Fruit fly (Drosophila melanogaster): ENCODE results near the gene CG14543.
A peak's percentile ranks its signal among the peaks of the same experiment; 100 is the strongest.

CG14543 gene

DNA sequence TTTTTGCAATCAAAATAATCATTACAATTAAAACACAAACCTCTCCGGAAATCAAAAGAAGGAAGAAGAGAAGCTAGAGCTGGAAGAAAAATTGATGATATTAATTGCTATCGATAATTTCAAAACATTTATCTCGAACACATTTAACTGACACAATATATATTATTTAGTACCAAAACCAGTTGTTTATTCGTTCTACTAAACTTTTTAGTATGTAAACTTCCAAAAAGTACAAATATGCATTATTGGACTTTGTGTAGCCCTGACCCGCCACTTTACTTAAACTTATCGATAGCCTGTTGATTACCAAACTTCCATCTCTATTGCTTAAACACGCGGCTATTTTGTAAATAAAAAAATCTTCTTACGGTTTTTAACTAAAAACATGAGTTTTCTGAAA is 2.8 kb downstream of the CG14543 start, which contains the start of the genes RpL34a and Trmt61 (continued):
- TF ChIP-seq CG16863 (GFP tag; optimal IDR thresholded peaks at IDR 0.05) (peak; percentile 59), Xbp1 (GFP tag; optimal IDR thresholded peaks at IDR 0.05) (peak; percentile 80), CG12104 (GFP tag; optimal IDR thresholded peaks at IDR 0.05) (peak; percentile 93), CG4617 (GFP tag; optimal IDR thresholded peaks at IDR 0.05; ENCODE audit: borderline replicate concordance) (peak; percentile 68), CG17802 (tag; optimal IDR thresholded peaks at IDR 0.05) (peak; percentile 60), Oaz (GFP tag; IDR thresholded peaks at IDR 0.05) (peak; percentile 70; the same call in 1 of the 2 replicates), CG10654 (GFP tag; optimal IDR thresholded peaks at IDR 0.05) (peak; percentile 72), CG2712 (tag; optimal IDR thresholded peaks at IDR 0.05) (peak; percentile 90), CG9797 (GFP tag; optimal IDR thresholded peaks at IDR 0.05) (peak; percentile 59), CG17186 (GFP tag; optimal IDR thresholded peaks at IDR 0.05) (peak; percentile 82), Lhr (GFP tag; optimal IDR thresholded peaks at IDR 0.05) (peak; percentile 88), CG2120 (GFP tag; optimal IDR thresholded peaks at IDR 0.05) (peak; percentile 76), E2f2 (GFP tag; IDR thresholded peaks at IDR 0.05) (peak; percentile 89), HLH54F (GFP tag; optimal IDR thresholded peaks at IDR 0.05) (peak; percentile 66), CG8388 (GFP tag; optimal IDR thresholded peaks at IDR 0.05) (peak; percentile 89), ase (GFP tag; IDR thresholded peaks at IDR 0.05) (peak; percentile 56; the same call in 2 of the 3 replicates), CG7372 (GFP tag; IDR thresholded peaks at IDR 0.05) (peak; percentile 66), Bdp1 (GFP tag; optimal IDR thresholded peaks at IDR 0.05) (peak; percentile 40), gce (GFP tag; IDR thresholded peaks at IDR 0.05) (peak; percentile 81; the same call in 2 of the 3 replicates), CG2116 (GFP tag; optimal IDR thresholded peaks at IDR 0.05) (peak; percentile 95), CG12236 (GFP tag; optimal IDR thresholded peaks at IDR 0.05) (peak; percentile 64), tio (GFP tag; optimal IDR thresholded peaks at IDR 0.05) (no peak), onecut (GFP tag; IDR thresholded peaks at IDR 0.05) (peak; percentile 70), CG14710 (tag; optimal IDR thresholded peaks at IDR 0.05) (peak; percentile 95), org-1 (GFP tag; optimal IDR thresholded peaks at IDR 0.05) (peak; percentile 79), chn (GFP tag; optimal IDR thresholded peaks at IDR 0.05) (peak; percentile 72), CG10565 (GFP tag; optimal IDR thresholded peaks at IDR 0.05) (peak; percentile 35), seq (GFP tag; IDR thresholded peaks at IDR 0.05) (no peak; the same call in 1 of the 2 replicates), H15 (GFP tag; IDR thresholded peaks at IDR 0.05) (peak; percentile 54; the same call in 1 of the 3 replicates), Atf6 (GFP tag; IDR thresholded peaks at IDR 0.05) (peak; percentile 84), Dref (GFP tag; IDR thresholded peaks at IDR 0.05) (peak; percentile 81), tup (GFP tag; optimal IDR thresholded peaks at IDR 0.05) (peak; percentile 19), dimm (GFP tag; IDR thresholded peaks at IDR 0.05) (no peak), Aef1 (GFP tag; IDR thresholded peaks at IDR 0.05) (peak; percentile 59), D19A (tag; optimal IDR thresholded peaks at IDR 0.05) (peak; percentile 67), CG13424 (tag; optimal IDR thresholded peaks at IDR 0.05) (peak; percentile 79), Nf-YC (tag; optimal IDR thresholded peaks at IDR 0.05) (peak; percentile 81), CG11504 (tag; optimal IDR thresholded peaks at IDR 0.05) (peak; percentile 84), Fer1 (GFP tag; optimal IDR thresholded peaks at IDR 0.05) (peak; percentile 95), CG1233 (GFP tag; optimal IDR thresholded peaks at IDR 0.05) (peak; percentile 95), exex (tag; optimal IDR thresholded peaks at IDR 0.05) (peak; percentile 83), CG1792 (GFP tag; optimal IDR thresholded peaks at IDR 0.05) (peak; percentile 51), Lim3 (GFP tag; IDR thresholded peaks at IDR 0.05) (no peak), CG17568 (GFP tag; optimal IDR thresholded peaks at IDR 0.05) (peak; percentile 90), maf-S (GFP tag; optimal IDR thresholded peaks at IDR 0.05) (peak; percentile 73), CG3847 (GFP tag; IDR thresholded peaks at IDR 0.05) (peak; percentile 68), Hsf (GFP tag; optimal IDR thresholded peaks at IDR 0.05) (peak; percentile 86), Tbp (GFP tag; optimal IDR thresholded peaks at IDR 0.05) (no peak), lbe (GFP tag; optimal IDR thresholded peaks at IDR 0.05) (peak; percentile 73), gsb-n (tag; optimal IDR thresholded peaks at IDR 0.05) (peak; percentile 86), zfh2 (GFP tag; optimal IDR thresholded peaks at IDR 0.05) (peak; percentile 65), CG10274 (GFP tag; optimal IDR thresholded peaks at IDR 0.05) (peak; percentile 67)
